Worm (Caenorhabditis elegans) whole organism, midembryonic: Measurements from ENCODE around the gene H14A12.5.

Experiments used
- T22C8.4 ChIP-seq: fragments of 200-800 bp; sonication (Bioruptor generic); IDR thresholded peaks from 2 replicates; pipeline ENCODE4 v1.3.6; 2022; ENCODE audit warnings: missing genetic modification characterization, missing compliant biosample characterization
- cog-1 ChIP-seq: sonication (generic microtip); optimal IDR thresholded peaks from 2 replicates; lab custom pipeline; 2016; ENCODE audit warnings: missing genetic modification characterization, missing compliant biosample characterization
- flt-1 ChIP-seq: fragments of 200-800 bp; sonication (Bioruptor generic); IDR thresholded peaks from 2 replicates; pipeline ENCODE4 v1.3.6; 2022; ENCODE audit warnings: missing genetic modification characterization, missing compliant biosample characterization
- klf-2 ChIP-seq: fragments of 200-800 bp; sonication (Bioruptor generic); conservative IDR thresholded peaks from 2 replicates; pipeline ENCODE4 v1.3.6; 2022; ENCODE audit warnings: missing genetic modification reagents, missing genetic modification characterization, missing compliant biosample characterization
- med-1 ChIP-seq: sonication (generic microtip); optimal IDR thresholded peaks from 2 replicates; lab custom pipeline; 2017; ENCODE audit warnings: missing genetic modification characterization, mild to moderate bottlenecking, missing compliant biosample characterization, antibody characterized with exemption, missing genetic modification reagents; ENCODE audit not compliant: insufficient read depth
- ref-1 ChIP-seq: fragments of 200-800 bp; sonication (Bioruptor generic); conservative IDR thresholded peaks from 2 replicates; pipeline ENCODE4 v1.3.6; 2022; ENCODE audit warnings: missing genetic modification reagents, missing genetic modification characterization, missing compliant biosample characterization
- tab-1 ChIP-seq: fragments of 200-800 bp; sonication (Bioruptor generic); IDR thresholded peaks from 2 replicates; pipeline ENCODE4 v1.3.6; 2022; ENCODE audit warnings: missing genetic modification characterization, missing compliant biosample characterization
- ztf-23 ChIP-seq: fragments of 200-800 bp; sonication (Bioruptor generic); IDR thresholded peaks from 2 replicates; pipeline ENCODE4 v1.3.6; 2022; ENCODE audit warnings: missing genetic modification reagents, missing genetic modification characterization, missing compliant biosample characterization
- ztf-29 ChIP-seq: fragments of 200-800 bp; sonication (Bioruptor generic); IDR thresholded peaks from 2 replicates; pipeline ENCODE4 v1.3.6; 2022; ENCODE audit warnings: missing genetic modification reagents, missing genetic modification characterization, missing compliant biosample characterization

The H14A12.5 gene

ce11 chrIII:7458846-7459365 is 10.0 kb downstream of the H14A12.5 start, which contains the start of the genes fipr-19 and fipr-18:
Gene fipr-19, minus strand, starts transcription at chrIII:7458946.
Gene fipr-18, plus strand, starts transcription at chrIII:7459315.
- no peak for TF ChIP-seq ztf-29
- TF ChIP-seq klf-2 (GFP tag; lab: Robert Waterston, UW): no peak
- TF ChIP-seq cog-1: no peak
- TF ChIP-seq ztf-23: no peak
- no peak for TF ChIP-seq ref-1 (GFP tag; lab: Robert Waterston, UW)
- TF ChIP-seq T22C8.4 (GFP tag; lab: Robert Waterston, UW): no peak
- no peak for TF ChIP-seq flt-1
- TF ChIP-seq med-1 (GFP tag; lab: Kevin White, UChicago): no peak
- TF ChIP-seq tab-1 (GFP tag; lab: Robert Waterston, UW): no peak

ce11 chrIII:7456640-7457039 is 12.2 kb downstream of the H14A12.5 start, which contains the start of gene Y69F12A.1:
Gene Y69F12A.1, plus strand, starts transcription at chrIII:7456940.
- TF ChIP-seq klf-2 (GFP tag; lab: Robert Waterston, UW) (no peak), ztf-29 (no peak), tab-1 (GFP tag; lab: Robert Waterston, UW) (no peak), cog-1 (no peak), flt-1 (no peak), ref-1 (GFP tag; lab: Robert Waterston, UW) (no peak), ztf-23 (no peak), med-1 (GFP tag; lab: Kevin White, UChicago) (no peak), T22C8.4 (GFP tag; lab: Robert Waterston, UW) (no peak)

- no peak for TF ChIP-seq flt-1
- no peak for TF ChIP-seq cog-1
- no peak for TF ChIP-seq ztf-23
- no peak for TF ChIP-seq ztf-29
- TF ChIP-seq ref-1 (GFP tag; lab: Robert Waterston, UW): no peak
- no peak for TF ChIP-seq med-1 (GFP tag; lab: Kevin White, UChicago)
- TF ChIP-seq klf-2 (GFP tag; lab: Robert Waterston, UW): no peak
- TF ChIP-seq tab-1 (GFP tag; lab: Robert Waterston, UW): no peak
Observed at ce11 chrIII:7453653-7454124, 15.2 kb downstream of the H14A12.5 start, which contains the start of gene alh-12. Gene alh-12, plus strand, starts transcription at chrIII:7454074.
